Fruit fly (Drosophila melanogaster) whole organism, embryonic: ENCODE measurements around the gene SerRS.

Experiments used
- ATbp ChIP-seq: fragments of 200-800 bp; sonication (Bioruptor generic); optimal IDR thresholded peaks from 2 replicates; lab custom pipeline; 2017; ENCODE audit warnings: missing biosample characterization, mild to moderate bottlenecking, missing genetic modification characterization, missing genetic modification reagents
- BEAF-32 ChIP-seq: fragments of 200-800 bp; sonication (Bioruptor generic); optimal IDR thresholded peaks from 3 replicates; lab custom pipeline; 2017; ENCODE audit warnings: missing biosample characterization, missing genetic modification characterization, mild to moderate bottlenecking, moderate library complexity, missing genetic modification reagents
- CG10267 ChIP-seq: fragments of 200-800 bp; sonication (Bioruptor generic); optimal IDR thresholded peaks from 2 replicates; lab custom pipeline; 2018; ENCODE audit warnings: missing biosample characterization, mild to moderate bottlenecking, missing genetic modification characterization, moderate library complexity
- CG10462 ChIP-seq: fragments of 200-800 bp; sonication (Bioruptor generic); optimal IDR thresholded peaks from 2 replicates; lab custom pipeline; 2016; ENCODE audit warnings: missing biosample characterization, missing genetic modification characterization
- CG10543 ChIP-seq: fragments of 200-800 bp; sonication (Bioruptor generic); optimal IDR thresholded peaks from 3 replicates; lab custom pipeline; 2017; ENCODE audit warnings: missing biosample characterization, mild to moderate bottlenecking, missing genetic modification characterization, moderate library complexity
- CG10959 ChIP-seq: fragments of 200-800 bp; sonication (Bioruptor generic); IDR thresholded peaks from 2 replicates; pipeline ENCODE4 v1.3.6; 2022; ENCODE audit warnings: missing biosample characterization, missing genetic modification characterization
- CG11398 ChIP-seq: fragments of 200-800 bp; sonication (Bioruptor generic); optimal IDR thresholded peaks from 2 replicates; lab custom pipeline; 2016; ENCODE audit warnings: missing biosample characterization, missing genetic modification characterization
- CG1233 ChIP-seq: fragments of 200-800 bp; sonication (Bioruptor generic); optimal IDR thresholded peaks from 4 replicates; lab custom pipeline; 2018; ENCODE audit warnings: missing biosample characterization, mild to moderate bottlenecking, missing genetic modification characterization
- CG12659 ChIP-seq: fragments of 200-800 bp; sonication (Bioruptor generic); optimal IDR thresholded peaks from 3 replicates; lab custom pipeline; 2017; ENCODE audit warnings: mild to moderate bottlenecking, missing biosample characterization, missing genetic modification reagents, missing genetic modification characterization
- CG14710 ChIP-seq: fragments of 200-800 bp; sonication (Bioruptor generic); optimal IDR thresholded peaks from 3 replicates; lab custom pipeline; 2019; ENCODE audit warnings: missing biosample characterization, mild to moderate bottlenecking, missing genetic modification characterization, moderate library complexity
- CG1602 ChIP-seq: fragments of 200-800 bp; sonication (Bioruptor generic); optimal IDR thresholded peaks from 3 replicates; lab custom pipeline; 2016; ENCODE audit warnings: missing biosample characterization, missing genetic modification characterization
- CG16779 ChIP-seq: fragments of 200-800 bp; sonication (Bioruptor generic); IDR thresholded peaks from 2 replicates; pipeline ENCODE4 v1.3.6; 2022; ENCODE audit warnings: missing biosample characterization, missing genetic modification characterization
- CG16863 ChIP-seq: fragments of 200-800 bp; sonication (Bioruptor generic); optimal IDR thresholded peaks from 3 replicates; lab custom pipeline; 2016; ENCODE audit warnings: missing biosample characterization, missing genetic modification characterization
- CG17612 ChIP-seq: fragments of 200-800 bp; sonication (Bioruptor generic); IDR thresholded peaks from 2 replicates; pipeline ENCODE4 v1.3.6; 2022; ENCODE audit warnings: missing biosample characterization, missing genetic modification characterization
- CG17912 ChIP-seq: fragments of 200-800 bp; sonication (Bioruptor generic); optimal IDR thresholded peaks from 2 replicates; lab custom pipeline; 2018; ENCODE audit warnings: missing biosample characterization, mild to moderate bottlenecking, missing genetic modification characterization
- CG42726 ChIP-seq: fragments of 200-800 bp; sonication (Bioruptor generic); IDR thresholded peaks from 2 replicates; pipeline ENCODE4 v1.3.6; 2022; ENCODE audit warnings: missing biosample characterization, missing genetic modification characterization; ENCODE audit not compliant: partially characterized antibody
- CG4360 ChIP-seq: fragments of 200-800 bp; sonication (Bioruptor generic); IDR thresholded peaks from 2 replicates; pipeline ENCODE4 v1.3.6; 2022; ENCODE audit warnings: missing biosample characterization, missing genetic modification characterization
- CG6175 ChIP-seq: fragments of 200-800 bp; sonication (Bioruptor generic); IDR thresholded peaks from 3 replicates; pipeline ENCODE4 v1.3.6; 2022; ENCODE audit warnings: missing biosample characterization, missing genetic modification characterization
- CG7271 ChIP-seq: fragments of 200-800 bp; sonication (Bioruptor generic); optimal IDR thresholded peaks from 2 replicates; lab custom pipeline; 2018; ENCODE audit warnings: missing biosample characterization, mild to moderate bottlenecking, missing genetic modification characterization, moderate library complexity
- CrebB ChIP-seq: fragments of 200-800 bp; sonication (Bioruptor generic); optimal IDR thresholded peaks from 3 replicates; lab custom pipeline; 2018; ENCODE audit warnings: missing biosample characterization, mild to moderate bottlenecking, missing genetic modification characterization
- Deaf1 ChIP-seq: fragments of 200-800 bp; optimal IDR thresholded peaks from 3 replicates; lab custom pipeline; 2019; ENCODE audit warnings: missing biosample characterization, mild to moderate bottlenecking, missing genetic modification characterization, moderate library complexity
- Dll ChIP-seq: fragments of 200-800 bp; sonication (Bioruptor generic); IDR thresholded peaks from 4 replicates; pipeline ENCODE4 v1.3.6; 2022; ENCODE audit warnings: missing biosample characterization, missing genetic modification characterization; ENCODE audit not compliant: partially characterized antibody
- ERR ChIP-seq: fragments of 200-800 bp; sonication (Bioruptor generic); optimal IDR thresholded peaks from 2 replicates; lab custom pipeline; 2016; ENCODE audit warnings: missing biosample characterization, missing genetic modification characterization
- Eip74EF ChIP-seq, 2 experiments: fragments of 200-800 bp in 1 of 2; fragments of >200 bp in 1 of 2; sonication (Bioruptor generic) in 1 of 2; optimal IDR thresholded peaks; 2 replicates each; lab custom pipeline; 2017 to 2019; ENCODE audit warnings: missing biosample characterization in 2 of 2, missing genetic modification characterization in 2 of 2, mild to moderate bottlenecking in 1 of 2, moderate library complexity in 1 of 2
- Jarid2 ChIP-seq: fragments of 200-800 bp; sonication (Bioruptor generic); optimal IDR thresholded peaks from 3 replicates; lab custom pipeline; 2017; ENCODE audit warnings: mild to moderate bottlenecking, missing biosample characterization, missing genetic modification reagents, missing genetic modification characterization
- Meics ChIP-seq: fragments of 200-800 bp; sonication (Bioruptor generic); optimal IDR thresholded peaks from 2 replicates; lab custom pipeline; 2017; ENCODE audit warnings: missing biosample characterization, mild to moderate bottlenecking, missing genetic modification characterization
- Mrtf ChIP-seq: fragments of 200-800 bp; sonication (Bioruptor generic); IDR thresholded peaks from 3 replicates; pipeline ENCODE4 v1.3.6; 2022; ENCODE audit warnings: missing biosample characterization, missing genetic modification characterization
- Nf-YB ChIP-seq: fragments of 200-800 bp; sonication (Bioruptor generic); optimal IDR thresholded peaks from 3 replicates; lab custom pipeline; 2019; ENCODE audit warnings: missing biosample characterization, mild to moderate bottlenecking, missing genetic modification characterization, moderate library complexity
- TFAM ChIP-seq: fragments of 200-800 bp; sonication (Bioruptor generic); optimal IDR thresholded peaks from 2 replicates; lab custom pipeline; 2017; ENCODE audit warnings: missing biosample characterization, missing genetic modification characterization, inconsistent platforms
- Tbp ChIP-seq: fragments of >200 bp; optimal IDR thresholded peaks from 2 replicates; lab custom pipeline; 2018; ENCODE audit warnings: missing biosample characterization, missing genetic modification characterization
- Trl ChIP-seq, 3 experiments: fragments of >200 bp in 2 of 3; fragments of 200-800 bp in 1 of 3; sonication (Bioruptor generic) in 1 of 3; optimal IDR thresholded peaks; 2 replicates in 1 of 3; 3 replicates in 2 of 3; lab custom pipeline; 2016 to 2017; ENCODE audit warnings: missing biosample characterization in 1 of 3, missing genetic modification characterization in 1 of 3
- YL-1 ChIP-seq: fragments of 200-800 bp; sonication (Bioruptor generic); optimal IDR thresholded peaks from 3 replicates; lab custom pipeline; 2017; ENCODE audit warnings: missing biosample characterization, mild to moderate bottlenecking, missing genetic modification characterization
- ato ChIP-seq: fragments of 200-800 bp; sonication (Bioruptor generic); IDR thresholded peaks from 2 replicates; pipeline ENCODE4 v1.3.6; 2022; ENCODE audit warnings: missing biosample characterization, missing genetic modification characterization; ENCODE audit not compliant: partially characterized antibody
- chm ChIP-seq: fragments of 200-800 bp; sonication (Bioruptor generic); IDR thresholded peaks from 2 replicates; pipeline ENCODE4 v1.3.6; 2022; ENCODE audit warnings: missing biosample characterization, missing genetic modification characterization
- croc ChIP-seq: fragments of 200-800 bp; sonication (Bioruptor generic); conservative IDR thresholded peaks from 3 replicates; pipeline ENCODE4 v1.3.6; 2022; ENCODE audit warnings: missing biosample characterization, missing genetic modification characterization
- dmrt11E ChIP-seq: fragments of 200-800 bp; sonication (Bioruptor generic); optimal IDR thresholded peaks from 3 replicates; lab custom pipeline; 2018; ENCODE audit warnings: missing biosample characterization, mild to moderate bottlenecking, missing genetic modification characterization, moderate library complexity
- ewg ChIP-seq: fragments of 200-800 bp; sonication (Bioruptor generic); optimal IDR thresholded peaks from 3 replicates; lab custom pipeline; 2017; ENCODE audit warnings: mild to moderate bottlenecking, missing biosample characterization, missing genetic modification reagents, missing genetic modification characterization
- grn ChIP-seq: fragments of 200-800 bp; sonication (Bioruptor generic); optimal IDR thresholded peaks from 3 replicates; lab custom pipeline; 2017; ENCODE audit warnings: missing biosample characterization, missing genetic modification characterization
- gsb ChIP-seq: fragments of 200-800 bp; sonication (Bioruptor generic); IDR thresholded peaks from 2 replicates; pipeline ENCODE4 v1.3.6; 2022; ENCODE audit warnings: missing biosample characterization, missing genetic modification characterization
- ken ChIP-seq: fragments of 200-800 bp; sonication (Bioruptor generic); IDR thresholded peaks from 3 replicates; pipeline ENCODE4 v1.3.6; 2022; ENCODE audit warnings: missing biosample characterization, missing genetic modification characterization
- lilli ChIP-seq: fragments of 200-800 bp; sonication (Bioruptor generic); optimal IDR thresholded peaks from 3 replicates; lab custom pipeline; 2016; ENCODE audit warnings: missing biosample characterization, missing genetic modification characterization
- pb ChIP-seq: fragments of 200-800 bp; sonication (Bioruptor generic); optimal IDR thresholded peaks from 3 replicates; lab custom pipeline; 2016; ENCODE audit warnings: missing biosample characterization, missing genetic modification characterization
- phol ChIP-seq: fragments of 200-800 bp; sonication (Bioruptor generic); optimal IDR thresholded peaks from 3 replicates; lab custom pipeline; 2018; ENCODE audit warnings: missing biosample characterization, mild to moderate bottlenecking, missing genetic modification characterization, moderate library complexity
- pum ChIP-seq: fragments of 200-800 bp; sonication (Bioruptor generic); optimal IDR thresholded peaks from 2 replicates; lab custom pipeline; 2016; ENCODE audit warnings: missing biosample characterization, missing genetic modification characterization
- ro ChIP-seq: fragments of 200-800 bp; sonication (Bioruptor generic); IDR thresholded peaks from 2 replicates; pipeline ENCODE4 v1.3.6; 2022; ENCODE audit warnings: missing biosample characterization, missing genetic modification characterization
- sima ChIP-seq: fragments of 200-800 bp; sonication (Bioruptor generic); optimal IDR thresholded peaks from 2 replicates; lab custom pipeline; 2016; ENCODE audit warnings: missing biosample characterization, missing genetic modification characterization
- ssp ChIP-seq: fragments of 200-800 bp; sonication (Bioruptor generic); IDR thresholded peaks from 2 replicates; pipeline ENCODE4 v1.3.6; 2022; ENCODE audit warnings: missing biosample characterization, missing genetic modification characterization
- usp ChIP-seq: fragments of >200 bp; optimal IDR thresholded peaks from 2 replicates; lab custom pipeline; 2017; ENCODE audit warnings: missing biosample characterization, missing genetic modification characterization
- vfl ChIP-seq: fragments of 200-800 bp; sonication (Bioruptor generic); optimal IDR thresholded peaks from 2 replicates; lab custom pipeline; 2016; ENCODE audit warnings: missing biosample characterization, missing genetic modification characterization
- wor ChIP-seq: fragments of 200-800 bp; sonication (Bioruptor generic); IDR thresholded peaks from 2 replicates; pipeline ENCODE4 v1.3.6; 2022; ENCODE audit warnings: missing biosample characterization, missing genetic modification characterization
- zen ChIP-seq: fragments of 200-800 bp; sonication (Bioruptor generic); optimal IDR thresholded peaks from 3 replicates; lab custom pipeline; 2018; ENCODE audit warnings: missing biosample characterization, mild to moderate bottlenecking, missing genetic modification characterization, moderate library complexity

SerRS gene

DNA sequence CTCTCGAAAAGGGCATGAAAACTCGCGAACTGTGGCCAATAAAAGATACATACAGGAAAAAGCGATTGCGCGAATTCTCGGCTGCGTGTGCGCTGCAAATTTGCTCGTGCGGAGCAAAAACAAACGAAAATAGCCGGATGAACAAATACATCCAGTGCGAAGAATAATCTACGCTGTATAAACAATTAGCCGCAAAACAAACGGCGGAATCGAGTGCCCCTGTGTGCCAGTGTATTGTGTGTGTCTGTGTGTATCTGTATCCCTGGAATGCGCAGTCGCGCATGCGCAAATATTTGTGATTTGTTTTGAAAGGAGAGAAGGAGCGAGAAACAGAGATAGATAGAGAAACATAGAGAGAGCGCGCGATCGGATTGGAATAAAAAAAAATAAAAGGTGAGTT, 37.6 kb downstream of the SerRS start (continued):
- TF ChIP-seq ken (GFP tag; lab: Robert Waterston, UW) (no peak), vfl (no peak), ssp (no peak), YL-1 (GFP tag; lab: Kevin White, UChicago) (peak; percentile 3), CG7271 (tag; lab: Kevin White, UChicago) (no peak), Jarid2 (GFP tag; lab: Kevin White, UChicago) (no peak), CG12659 (GFP tag; lab: Kevin White, UChicago) (no peak), Trl (optimal IDR thresholded peaks at IDR 0.05; lab: Kevin White, UChicago) (no peak), Trl (GFP tag; optimal IDR thresholded peaks at IDR 0.05; lab: Kevin White, UChicago) (no peak), Mrtf (GFP tag; lab: Robert Waterston, UW) (no peak), CG10267 (tag; lab: Kevin White, UChicago) (no peak), ERR (GFP tag; lab: Kevin White, UChicago) (no peak), phol (tag; lab: Kevin White, UChicago) (no peak), CG16863 (GFP tag; lab: Kevin White, UChicago) (no peak), CG11398 (GFP tag; lab: Kevin White, UChicago) (no peak), chm (GFP tag; lab: Robert Waterston, UW) (no peak), sima (GFP tag; lab: Kevin White, UChicago) (no peak), croc (no peak), grn (GFP tag; lab: Kevin White, UChicago) (no peak), zen (tag; lab: Kevin White, UChicago) (peak; percentile 41), CG4360 (GFP tag; lab: Robert Waterston, UW) (no peak), pum (GFP tag; lab: Kevin White, UChicago) (no peak), Dll (GFP tag; lab: Robert Waterston, UW) (no peak), lilli (GFP tag; lab: Kevin White, UChicago) (no peak), wor (GFP tag; lab: Robert Waterston, UW) (no peak), CG10462 (GFP tag; lab: Kevin White, UChicago) (no peak), dmrt11E (tag; lab: Kevin White, UChicago) (no peak), TFAM (GFP tag; lab: Kevin White, UChicago) (no peak), CG16779 (GFP tag; lab: Robert Waterston, UW) (no peak), CG17912 (GFP tag; lab: Kevin White, UChicago) (no peak), ewg (GFP tag; lab: Kevin White, UChicago) (peak; percentile 49), usp (no peak), CG1233 (GFP tag; lab: Kevin White, UChicago) (no peak), CG10959 (GFP tag; lab: Robert Waterston, UW) (no peak), ro (GFP tag; lab: Robert Waterston, UW) (no peak), gsb (GFP tag; lab: Robert Waterston, UW) (no peak), CG1602 (GFP tag; lab: Kevin White, UChicago) (no peak), ato (GFP tag; lab: Robert Waterston, UW) (no peak), BEAF-32 (GFP tag; lab: Kevin White, UChicago) (no peak), CG17612 (GFP tag; lab: Robert Waterston, UW) (no peak), Eip74EF (GFP tag; optimal IDR thresholded peaks at IDR 0.05; lab: Kevin White, UChicago) (no peak), CrebB (tag; lab: Kevin White, UChicago) (no peak), CG42726 (GFP tag; lab: Robert Waterston, UW) (no peak), CG6175 (GFP tag; lab: Robert Waterston, UW) (no peak), ATbp (GFP tag; lab: Kevin White, UChicago) (no peak), Tbp (no peak), Meics (no peak), Deaf1 (tag; lab: Kevin White, UChicago) (no peak), CG10543 (GFP tag; lab: Kevin White, UChicago) (no peak), pb (GFP tag; lab: Kevin White, UChicago) (no peak), Nf-YB (GFP tag; lab: Kevin White, UChicago) (no peak), CG14710 (tag; lab: Kevin White, UChicago) (no peak)
